Fruit fly (Drosophila melanogaster): Measurements from ENCODE around the gene sstn.

- TF ChIP-seq CG8478 (optimal IDR thresholded peaks at IDR 0.05) (no peak), CTCF (optimal IDR thresholded peaks at IDR 0.05) (no peak)
Measured at dm6 chr3L:15108948-15109347, 14.4 kb upstream of the sstn start.

Measured in S2 (cell line).